Fruit fly (Drosophila melanogaster) whole organism: Measurements from ENCODE around the gene hale.

Experiments
- CG8478 ChIP-seq: fragments of >200 bp; optimal IDR thresholded peaks from 2 replicates; lab custom pipeline; 2018; ENCODE audit warnings: inconsistent platforms
- psq ChIP-seq: fragments of >200 bp; optimal IDR thresholded peaks from 2 replicates; lab custom pipeline; 2017

dm6 chr3L:19955699-19956098 lies 30.0 kb downstream of the hale start, which contains the start of gene CG42263:
- TF ChIP-seq psq (lab: Kevin White, UChicago) (no peak), CG8478 (lab: Kevin White, UChicago) (no peak)
